Worm (Caenorhabditis elegans) whole organism, L2 larva: ENCODE data around the gene clec-228.

ENCODE experiments used
- R02D3.7 ChIP-seq: fragments of 150-350 bp; optimal IDR thresholded peaks from 2 replicates; lab custom pipeline; 2014; ENCODE audit warnings: missing biosample characterization, missing genetic modification characterization
- alr-1 ChIP-seq: fragments of 150-350 bp; optimal IDR thresholded peaks from 2 replicates; lab custom pipeline; 2014; ENCODE audit warnings: missing biosample characterization, missing genetic modification characterization
- aly-2 ChIP-seq: fragments of 150-350 bp; optimal IDR thresholded peaks from 2 replicates; lab custom pipeline; 2014; ENCODE audit warnings: missing biosample characterization, missing genetic modification characterization
- ama-1 ChIP-seq: fragments of 150-350 bp; optimal IDR thresholded peaks from 2 replicates; lab custom pipeline; 2018; ENCODE audit warnings: inconsistent platforms
- blmp-1 ChIP-seq: sonication (generic microtip); optimal IDR thresholded peaks from 2 replicates; lab custom pipeline; 2017; ENCODE audit warnings: missing genetic modification characterization, mild to moderate bottlenecking, missing compliant biosample characterization, antibody characterized with exemption, moderate library complexity; ENCODE audit not compliant: insufficient read depth
- ceh-16 ChIP-seq: fragments of 150-350 bp; optimal IDR thresholded peaks from 2 replicates; lab custom pipeline; 2014; ENCODE audit warnings: missing biosample characterization, missing genetic modification characterization
- ceh-82 ChIP-seq: fragments of 150-350 bp; optimal IDR thresholded peaks from 2 replicates; lab custom pipeline; 2014; ENCODE audit warnings: missing biosample characterization, missing genetic modification characterization
- crh-2 ChIP-seq: sonication (generic microtip); optimal IDR thresholded peaks from 2 replicates; lab custom pipeline; 2017; ENCODE audit warnings: missing biosample characterization, missing genetic modification characterization
- dmd-4 ChIP-seq: sonication (generic microtip); optimal IDR thresholded peaks from 2 replicates; lab custom pipeline; 2017; ENCODE audit warnings: missing biosample characterization, missing genetic modification characterization
- egl-27 ChIP-seq: sonication (generic microtip); optimal IDR thresholded peaks from 3 replicates; lab custom pipeline; 2017; ENCODE audit warnings: missing biosample characterization, missing genetic modification reagents, missing genetic modification characterization
- elt-1 ChIP-seq: fragments of 150-350 bp; optimal IDR thresholded peaks from 2 replicates; lab custom pipeline; 2014; ENCODE audit warnings: missing biosample characterization, missing genetic modification characterization
- elt-3 ChIP-seq: sonication (generic microtip); optimal IDR thresholded peaks from 2 replicates; lab custom pipeline; 2017; ENCODE audit warnings: missing biosample characterization, missing genetic modification characterization
- fos-1 ChIP-seq: fragments of 150-350 bp; optimal IDR thresholded peaks from 2 replicates; lab custom pipeline; 2014; ENCODE audit warnings: missing biosample characterization, missing genetic modification characterization
- gmeb-1 ChIP-seq: fragments of 150-350 bp; optimal IDR thresholded peaks from 2 replicates; lab custom pipeline; 2014; ENCODE audit warnings: missing biosample characterization, missing genetic modification characterization
- lin-11 ChIP-seq: fragments of 150-350 bp; sonication (generic microtip); optimal IDR thresholded peaks from 2 replicates; lab custom pipeline; 2014; ENCODE audit warnings: missing biosample characterization, missing genetic modification characterization, inconsistent platforms, mixed read lengths
- lin-13 ChIP-seq: fragments of 150-350 bp; optimal IDR thresholded peaks from 2 replicates; lab custom pipeline; 2014; ENCODE audit warnings: missing biosample characterization, missing genetic modification reagents, missing genetic modification characterization
- lin-39 ChIP-seq: fragments of 150-350 bp; optimal IDR thresholded peaks from 2 replicates; lab custom pipeline; 2014; ENCODE audit warnings: missing biosample characterization, missing genetic modification reagents, missing genetic modification characterization
- lsy-2 ChIP-seq, 2 experiments: fragments of 150-350 bp in 1 of 2; sonication (generic microtip) in 1 of 2; optimal IDR thresholded peaks; 2 replicates each; lab custom pipeline; 2014 to 2017; ENCODE audit warnings: missing biosample characterization in 2 of 2, missing genetic modification characterization in 2 of 2
- mdl-1 ChIP-seq, 2 experiments: fragments of 150-350 bp in 1 of 2; sonication (generic microtip) in 1 of 2; optimal IDR thresholded peaks; 2 replicates each; lab custom pipeline; 2017; ENCODE audit warnings: missing biosample characterization in 2 of 2, missing genetic modification characterization in 2 of 2
- nhr-10 ChIP-seq: sonication (generic microtip); optimal IDR thresholded peaks from 2 replicates; lab custom pipeline; 2017; ENCODE audit warnings: missing biosample characterization, missing genetic modification characterization
- nhr-11 ChIP-seq: fragments of 150-350 bp; optimal IDR thresholded peaks from 2 replicates; lab custom pipeline; 2014; ENCODE audit warnings: missing biosample characterization, missing genetic modification characterization
- nhr-21 ChIP-seq: fragments of 150-350 bp; optimal IDR thresholded peaks from 2 replicates; lab custom pipeline; 2014; ENCODE audit warnings: missing biosample characterization, missing genetic modification characterization
- nhr-23 ChIP-seq: fragments of 150-350 bp; optimal IDR thresholded peaks from 2 replicates; lab custom pipeline; 2014; ENCODE audit warnings: missing biosample characterization, missing genetic modification reagents, missing genetic modification characterization
- nhr-25 ChIP-seq: fragments of 150-350 bp; sonication (generic microtip); optimal IDR thresholded peaks from 3 replicates; lab custom pipeline; 2014; ENCODE audit warnings: missing biosample characterization, missing genetic modification characterization
- nhr-6 ChIP-seq: fragments of 150-350 bp; optimal IDR thresholded peaks from 2 replicates; lab custom pipeline; 2014; ENCODE audit warnings: missing biosample characterization, missing genetic modification characterization
- nhr-77 ChIP-seq: fragments of 150-350 bp; optimal IDR thresholded peaks from 2 replicates; lab custom pipeline; 2014; ENCODE audit warnings: missing biosample characterization, missing genetic modification characterization
- peb-1 ChIP-seq: fragments of 150-350 bp; optimal IDR thresholded peaks from 2 replicates; lab custom pipeline; 2014; ENCODE audit warnings: missing biosample characterization, missing genetic modification characterization
- skn-1 ChIP-seq: sonication (generic microtip); optimal IDR thresholded peaks from 2 replicates; lab custom pipeline; 2017; ENCODE audit warnings: missing biosample characterization, missing genetic modification characterization
- sma-3 ChIP-seq: sonication (generic microtip); optimal IDR thresholded peaks from 2 replicates; lab custom pipeline; 2016; ENCODE audit warnings: missing genetic modification reagents, missing genetic modification characterization, missing compliant biosample characterization
- sma-9 ChIP-seq, 2 experiments: fragments of 150-350 bp in 1 of 2; sonication (generic microtip) in 1 of 2; optimal IDR thresholded peaks; 2 replicates each; lab custom pipeline; 2014 to 2016; ENCODE audit warnings: missing genetic modification characterization in 2 of 2, mild to moderate bottlenecking in 1 of 2, missing biosample characterization in 1 of 2, missing compliant biosample characterization in 1 of 2, missing genetic modification reagents in 1 of 2, moderate library complexity in 1 of 2
- unc-39 ChIP-seq: fragments of 150-350 bp; optimal IDR thresholded peaks from 2 replicates; lab custom pipeline; 2014; ENCODE audit warnings: missing biosample characterization, missing genetic modification characterization
- unc-62 ChIP-seq: fragments of 150-350 bp; optimal IDR thresholded peaks from 2 replicates; lab custom pipeline; 2014; ENCODE audit warnings: missing biosample characterization, missing genetic modification reagents, missing genetic modification characterization
- ztf-1 ChIP-seq: fragments of 200-800 bp; sonication (Bioruptor generic); conservative IDR thresholded peaks from 2 replicates; pipeline ENCODE4 v1.3.6; 2022; ENCODE audit warnings: missing genetic modification characterization, missing compliant biosample characterization
- ztf-11 ChIP-seq: sonication (generic microtip); optimal IDR thresholded peaks from 2 replicates; lab custom pipeline; 2017; ENCODE audit warnings: missing biosample characterization, missing genetic modification characterization
- ztf-4 ChIP-seq: fragments of 150-350 bp; optimal IDR thresholded peaks from 2 replicates; lab custom pipeline; 2014; ENCODE audit warnings: missing biosample characterization, missing genetic modification characterization

Gene clec-228

DNA sequence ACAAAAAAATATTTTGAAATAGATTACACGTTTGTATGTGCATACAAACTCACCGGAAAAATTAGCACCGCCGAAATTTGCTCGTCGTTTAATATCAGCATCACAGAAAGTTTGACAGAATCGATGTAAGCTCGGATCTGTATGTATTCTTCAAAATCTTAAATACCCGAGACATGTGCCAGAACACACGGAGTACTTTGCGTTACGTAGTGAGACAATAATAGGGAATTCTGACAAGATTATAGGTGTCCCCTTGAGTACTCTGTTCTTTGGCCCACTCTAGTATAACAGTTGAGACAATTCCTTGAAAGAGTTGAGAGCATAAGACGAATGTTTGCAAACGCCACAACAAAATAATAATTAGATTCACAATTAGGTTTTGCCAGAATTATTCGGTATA is 35.6 kb downstream of the clec-228 start, which contains the start of gene srx-48:
TSS of gene srx-48 (minus strand) at position 101 of the 400 bp plus-strand sequence.
- TF ChIP-seq nhr-21 (tag; lab: Kevin White, UChicago) = no peak
- no peak for TF ChIP-seq ztf-11 (tag; lab: Kevin White, UChicago)
- no peak for TF ChIP-seq nhr-10 (tag; lab: Kevin White, UChicago)
- no peak for TF ChIP-seq R02D3.7 (tag; lab: Kevin White, UChicago)
- no peak for TF ChIP-seq elt-3 (tag; lab: Kevin White, UChicago)
- no peak for TF ChIP-seq nhr-77 (tag; lab: Kevin White, UChicago)
- TF ChIP-seq unc-39 (tag; lab: Kevin White, UChicago) = no peak
- TF ChIP-seq ceh-16 (tag; lab: Kevin White, UChicago) = no peak
- TF ChIP-seq ztf-1 (GFP tag; lab: Robert Waterston, UW) = no peak
- TF ChIP-seq lin-39 = no peak
- TF ChIP-seq lin-13 (GFP tag; lab: Kevin White, UChicago) = no peak
- TF ChIP-seq lsy-2 (tag; optimal IDR thresholded peaks at IDR 0.05; lab: Kevin White, UChicago) = no peak
- no peak for TF ChIP-seq skn-1 (tag; lab: Kevin White, UChicago)
- no peak for TF ChIP-seq blmp-1
- TF ChIP-seq nhr-6 (tag; lab: Kevin White, UChicago) = no peak
- no peak for TF ChIP-seq mdl-1 (tag; optimal IDR thresholded peaks at IDR 0.05; lab: Kevin White, UChicago)
- TF ChIP-seq fos-1 (tag; lab: Kevin White, UChicago) = no peak
- TF ChIP-seq nhr-23 (tag; lab: Kevin White, UChicago) = no peak

- peak; percentile 64 for TF ChIP-seq gmeb-1 (tag; lab: Kevin White, UChicago)
- TF ChIP-seq ztf-1 (GFP tag; lab: Robert Waterston, UW) = no peak
- peak; percentile 75 for TF ChIP-seq skn-1 (tag; lab: Kevin White, UChicago)
- TF ChIP-seq crh-2 (tag; lab: Kevin White, UChicago) = peak; percentile 64
- TF ChIP-seq lin-39 = no peak
- no peak for TF ChIP-seq nhr-25 (tag; lab: Kevin White, UChicago)
- peak; percentile 100 for TF ChIP-seq fos-1 (tag; lab: Kevin White, UChicago)
- TF ChIP-seq ceh-82 = no peak
- no peak for TF ChIP-seq unc-39 (tag; lab: Kevin White, UChicago)
- TF ChIP-seq nhr-6 (tag; lab: Kevin White, UChicago) = no peak
- TF ChIP-seq aly-2 (tag; lab: Kevin White, UChicago) = no peak
- no peak for TF ChIP-seq peb-1 (tag; lab: Kevin White, UChicago)
- TF ChIP-seq sma-9 (GFP tag; optimal IDR thresholded peaks at IDR 0.05; lab: Kevin White, UChicago) = no peak
- TF ChIP-seq sma-9 (tag; optimal IDR thresholded peaks at IDR 0.05; lab: Kevin White, UChicago) = no peak
- no peak for TF ChIP-seq R02D3.7 (tag; lab: Kevin White, UChicago)
- peak; percentile 8 for TF ChIP-seq sma-3 (GFP tag; lab: Kevin White, UChicago)
These were observed 40.7 kb downstream of the clec-228 start, which contains the start of gene cpr-3 for ce11 chrV:15298597-15298996. Gene cpr-3, minus strand, starts transcription at chrV:15298700.

DNA sequence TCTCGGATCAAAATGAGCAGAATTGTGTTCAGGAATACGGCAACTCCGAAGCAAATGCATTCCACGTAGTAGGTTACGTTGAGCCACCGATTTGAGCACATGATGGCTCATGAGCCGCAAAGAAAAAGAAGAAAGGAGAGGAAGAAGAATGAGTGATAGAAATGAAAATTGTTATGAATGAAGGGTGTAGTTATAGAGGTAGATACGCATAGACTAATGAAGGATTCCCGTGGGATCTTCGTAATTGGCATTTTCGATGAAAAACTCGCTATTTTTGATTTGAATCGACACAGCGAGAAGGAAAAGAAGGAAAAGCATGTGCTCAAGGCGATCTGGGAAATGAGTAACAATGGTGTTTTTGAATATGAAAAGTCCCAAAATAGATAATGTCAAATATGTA is 45.4 kb downstream of the clec-228 start, which contains the start of gene str-96:
TSS of gene str-96 (minus strand) at position 101 of the 400 bp plus-strand sequence.
- no peak for TF ChIP-seq elt-3 (tag; lab: Kevin White, UChicago)
- no peak for TF ChIP-seq lin-39
- no peak for TF ChIP-seq ceh-16 (tag; lab: Kevin White, UChicago)
- TF ChIP-seq unc-62 (GFP tag; lab: Kevin White, UChicago) = no peak
- no peak for TF ChIP-seq elt-1
- TF ChIP-seq R02D3.7 (tag; lab: Kevin White, UChicago) = no peak
- TF ChIP-seq crh-2 (tag; lab: Kevin White, UChicago) = no peak
- no peak for TF ChIP-seq nhr-21 (tag; lab: Kevin White, UChicago)
- no peak for TF ChIP-seq dmd-4 (tag; lab: Kevin White, UChicago)
- no peak for TF ChIP-seq ceh-82
- TF ChIP-seq blmp-1 = no peak

- TF ChIP-seq egl-27 (tag; lab: Kevin White, UChicago) (no peak), ztf-4 (no peak), R02D3.7 (tag; lab: Kevin White, UChicago) (no peak), aly-2 (tag; lab: Kevin White, UChicago) (no peak), mdl-1 (tag; optimal IDR thresholded peaks at IDR 0.05; lab: Kevin White, UChicago) (no peak), lin-11 (tag; lab: Kevin White, UChicago) (no peak), nhr-10 (tag; lab: Kevin White, UChicago) (no peak), ama-1 (no peak), nhr-6 (tag; lab: Kevin White, UChicago) (no peak), lsy-2 (tag; optimal IDR thresholded peaks at IDR 0.05; lab: Kevin White, UChicago) (no peak), nhr-11 (tag; lab: Kevin White, UChicago) (no peak), alr-1 (tag; lab: Kevin White, UChicago) (no peak)
- TF ChIP-seq, all 48 proteins: peak for 0
These were observed 48.3 kb downstream of the clec-228 start, which contains the start of gene cyp-34A2 for ce11 chrV:15290995-15291394. Gene cyp-34A2, minus strand, starts transcription at chrV:15291095.
